Worm (Caenorhabditis elegans): ENCODE results near the gene cyp-33C11.

DNA sequence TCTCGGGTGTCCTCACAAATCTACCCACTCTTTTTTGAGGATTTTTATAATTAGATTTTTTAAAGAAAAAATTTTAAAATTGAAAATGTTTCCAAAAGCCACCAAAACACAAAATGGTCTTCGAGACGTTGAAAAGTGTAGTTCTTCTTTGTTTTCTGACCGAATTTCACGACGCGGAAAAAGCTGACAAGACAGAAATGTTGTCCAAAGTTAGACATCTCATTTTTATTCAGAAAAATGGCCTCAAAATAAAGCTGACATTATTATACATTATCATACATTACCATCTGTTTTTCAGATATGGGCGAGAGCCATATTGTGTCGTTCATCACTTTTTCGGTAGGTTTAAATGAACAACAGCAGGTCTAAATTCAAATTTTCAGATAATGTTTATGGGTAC lies 33.1 kb downstream of the cyp-33C11 start, which contains the start of gene srx-22:
- no peak for TF ChIP-seq nhr-237 (tag; optimal IDR thresholded peaks at IDR 0.05)
- TF ChIP-seq tbx-2 (tag; optimal IDR thresholded peaks at IDR 0.05), result no peak
- TF ChIP-seq unc-62 (GFP tag; optimal IDR thresholded peaks at IDR 0.05), result no peak
- no peak for TF ChIP-seq ztf-11 (tag; optimal IDR thresholded peaks at IDR 0.05)
- no peak for TF ChIP-seq elt-2 (tag; optimal IDR thresholded peaks at IDR 0.05)
- no peak for TF ChIP-seq pqm-1 (tag; optimal IDR thresholded peaks at IDR 0.05)
- TF ChIP-seq mml-1 (tag; optimal IDR thresholded peaks at IDR 0.05), result no peak
- TF ChIP-seq nhr-25 (tag; optimal IDR thresholded peaks at IDR 0.05), result no peak
- TF ChIP-seq ceh-9 (tag; optimal IDR thresholded peaks at IDR 0.05), result no peak
- TF ChIP-seq nhr-76 (tag; optimal IDR thresholded peaks at IDR 0.05), result no peak
- no peak for TF ChIP-seq daf-12 (tag; optimal IDR thresholded peaks at IDR 0.05)
- TF ChIP-seq zag-1 (tag; optimal IDR thresholded peaks at IDR 0.05), result no peak
- TF ChIP-seq fos-1 (tag; optimal IDR thresholded peaks at IDR 0.05), result no peak

All from whole organism, L3 larva.